Worm (Caenorhabditis elegans): ENCODE measurements around the gene hsp-3.

The hsp-3 gene

ce11 chrX:6118086-6118825 lies 26.3 kb upstream of the hsp-3 start, which contains the start of gene C15H9.2:
Gene C15H9.2, plus strand, starts transcription at chrX:6118526.
- no peak for TF ChIP-seq K09A11.1 (tag; optimal IDR thresholded peaks at IDR 0.05; ENCODE audit: insufficient read depth)
- TF ChIP-seq pax-1 (tag; optimal IDR thresholded peaks at IDR 0.05): no peak
- TF ChIP-seq ahr-1 (tag; optimal IDR thresholded peaks at IDR 0.05): no peak
- TF ChIP-seq ttx-3 (tag; optimal IDR thresholded peaks at IDR 0.05): no peak
- TF ChIP-seq ceh-2 (tag; optimal IDR thresholded peaks at IDR 0.05): no peak
- TF ChIP-seq ref-2 (tag; optimal IDR thresholded peaks at IDR 0.05): no peak
- TF ChIP-seq rnt-1 (tag; optimal IDR thresholded peaks at IDR 0.05): no peak
- TF ChIP-seq fkh-6 (tag; optimal IDR thresholded peaks at IDR 0.05): no peak
- no peak for TF ChIP-seq hlh-30 (tag; optimal IDR thresholded peaks at IDR 0.05; ENCODE audit: insufficient read depth)
- TF ChIP-seq K02D7.2 (tag; optimal IDR thresholded peaks at IDR 0.05): no peak
- TF ChIP-seq che-1 (tag; optimal IDR thresholded peaks at IDR 0.05): no peak
- no peak for TF ChIP-seq pqm-1 (tag; optimal IDR thresholded peaks at IDR 0.05)
- TF ChIP-seq ceh-6 (GFP tag; optimal IDR thresholded peaks at IDR 0.05): no peak
- no peak for TF ChIP-seq T23F11.4 (GFP tag; optimal IDR thresholded peaks at IDR 0.05)
- no peak for TF ChIP-seq F13H6.1 (tag; optimal IDR thresholded peaks at IDR 0.05)
- TF ChIP-seq hlh-8 (tag; optimal IDR thresholded peaks at IDR 0.05): no peak
- TF ChIP-seq eyg-1 (tag; optimal IDR thresholded peaks at IDR 0.05): no peak
- no peak for TF ChIP-seq C08G9.2 (tag; optimal IDR thresholded peaks at IDR 0.05)
- no peak for TF ChIP-seq unc-3 (GFP tag; conservative IDR thresholded peaks at IDR 0.05)
- TF ChIP-seq unc-3 (tag; optimal IDR thresholded peaks at IDR 0.05): no peak

- TF ChIP-seq C38D4.7 (GFP tag; optimal IDR thresholded peaks at IDR 0.05): no peak
- no peak for TF ChIP-seq pax-1 (tag; optimal IDR thresholded peaks at IDR 0.05)
- no peak for TF ChIP-seq madf-2 (tag; optimal IDR thresholded peaks at IDR 0.05)
- no peak for TF ChIP-seq nfya-1 (tag; optimal IDR thresholded peaks at IDR 0.05)
- no peak for TF ChIP-seq K02D7.2 (tag; optimal IDR thresholded peaks at IDR 0.05)
- no peak for TF ChIP-seq pqm-1 (tag; optimal IDR thresholded peaks at IDR 0.05)
- no peak for TF ChIP-seq lim-6 (tag; optimal IDR thresholded peaks at IDR 0.05)
- TF ChIP-seq odd-2 (tag; optimal IDR thresholded peaks at IDR 0.05): no peak
- TF ChIP-seq pros-1 (tag; optimal IDR thresholded peaks at IDR 0.05): no peak
- TF ChIP-seq mec-3 (tag; optimal IDR thresholded peaks at IDR 0.05; ENCODE audit: borderline replicate concordance): no peak
- TF ChIP-seq Y22D7AL.16 (tag; optimal IDR thresholded peaks at IDR 0.05): no peak
- no peak for TF ChIP-seq hlh-6 (tag; optimal IDR thresholded peaks at IDR 0.05)
- TF ChIP-seq pha-4 (tag; optimal IDR thresholded peaks at IDR 0.05): no peak
Measured at ce11 chrX:6115502-6115901, 23.6 kb upstream of the hsp-3 start, which contains the start of gene C15H9.3. Gene C15H9.3, plus strand, starts transcription at chrX:6115802.

- TF ChIP-seq tbx-2 (tag; optimal IDR thresholded peaks at IDR 0.05) (no peak), elt-2 (tag; optimal IDR thresholded peaks at IDR 0.05) (peak; percentile 4)
Measured at ce11 chrX:6112817-6113216, 20.9 kb upstream of the hsp-3 start, which contains the start of gene prx-3. Gene prx-3, minus strand, starts transcription at chrX:6112917.

ce11 chrX:6109288-6109770 lies 17.4 kb upstream of the hsp-3 start, which contains the start of gene kynu-1:
Gene kynu-1, minus strand, starts transcription at chrX:6109338.
- TF ChIP-seq nhr-11 (tag; optimal IDR thresholded peaks at IDR 0.05): no peak
- peak; percentile 48 for TF ChIP-seq elt-2 (tag; optimal IDR thresholded peaks at IDR 0.05)

ce11 chrX:6107962-6108361 lies 16.0 kb upstream of the hsp-3 start:
- no peak for TF ChIP-seq tbx-2 (tag; optimal IDR thresholded peaks at IDR 0.05)
- TF ChIP-seq ceh-45 (GFP tag; IDR thresholded peaks at IDR 0.05): no peak
- TF ChIP-seq ttx-3 (tag; optimal IDR thresholded peaks at IDR 0.05): no peak
- no peak for TF ChIP-seq C08G9.2 (tag; optimal IDR thresholded peaks at IDR 0.05)
- TF ChIP-seq unc-3 (GFP tag; conservative IDR thresholded peaks at IDR 0.05): no peak
- no peak for TF ChIP-seq unc-3 (tag; optimal IDR thresholded peaks at IDR 0.05)
- no peak for TF ChIP-seq sdc-2 (tag; optimal IDR thresholded peaks at IDR 0.05)
- no peak for TF ChIP-seq ahr-1 (tag; optimal IDR thresholded peaks at IDR 0.05)
- no peak for TF ChIP-seq nhr-232 (tag; optimal IDR thresholded peaks at IDR 0.05)
- TF ChIP-seq eyg-1 (tag; optimal IDR thresholded peaks at IDR 0.05): no peak
- TF ChIP-seq pag-3 (tag; optimal IDR thresholded peaks at IDR 0.05; ENCODE audit: borderline replicate concordance): no peak
- no peak for TF ChIP-seq dve-1 (tag; optimal IDR thresholded peaks at IDR 0.05)
- TF ChIP-seq unc-42 (tag; optimal IDR thresholded peaks at IDR 0.05): no peak
- no peak for TF ChIP-seq ceh-30 (tag; optimal IDR thresholded peaks at IDR 0.05)
- TF ChIP-seq ceh-6 (GFP tag; optimal IDR thresholded peaks at IDR 0.05): no peak
- TF ChIP-seq pqm-1 (tag; optimal IDR thresholded peaks at IDR 0.05): no peak
- TF ChIP-seq gmeb-2 (tag; optimal IDR thresholded peaks at IDR 0.05): no peak
- no peak for TF ChIP-seq T23F11.4 (GFP tag; optimal IDR thresholded peaks at IDR 0.05)
- no peak for TF ChIP-seq pha-4 (tag; optimal IDR thresholded peaks at IDR 0.05)
- no peak for TF ChIP-seq elt-2 (tag; optimal IDR thresholded peaks at IDR 0.05)
- no peak for TF ChIP-seq hlh-6 (tag; optimal IDR thresholded peaks at IDR 0.05)

All from whole organism, late embryonic.